Worm (Caenorhabditis elegans) whole organism, L1 larva: ENCODE measurements around the gene kgb-2.

Experiments
- C04F5.9 ChIP-seq: sonication (generic microtip); optimal IDR thresholded peaks from 2 replicates; lab custom pipeline; 2016; ENCODE audit warnings: missing genetic modification characterization, missing compliant biosample characterization
- C34B4.2 ChIP-seq: sonication (generic microtip); optimal IDR thresholded peaks from 2 replicates; lab custom pipeline; 2017; ENCODE audit warnings: mild to moderate bottlenecking, missing genetic modification characterization, missing compliant biosample characterization
- alr-1 ChIP-seq: fragments of 200-800 bp; sonication (Bioruptor generic); optimal IDR thresholded peaks from 2 replicates; lab custom pipeline; 2018; ENCODE audit warnings: borderline replicate concordance, mild to moderate bottlenecking, missing genetic modification characterization, missing compliant biosample characterization
- ama-1 ChIP-seq: fragments of 150-350 bp; optimal IDR thresholded peaks from 2 replicates; lab custom pipeline; 2014
- blmp-1 ChIP-seq: fragments of 150-350 bp; optimal IDR thresholded peaks from 2 replicates; lab custom pipeline; 2014; ENCODE audit warnings: missing biosample characterization, missing genetic modification characterization
- ceh-90 ChIP-seq: sonication (generic microtip); optimal IDR thresholded peaks from 2 replicates; lab custom pipeline; 2016; ENCODE audit warnings: missing genetic modification characterization, missing compliant biosample characterization
- ces-1 ChIP-seq: fragments of 150-350 bp; optimal IDR thresholded peaks from 2 replicates; lab custom pipeline; 2014; ENCODE audit warnings: missing biosample characterization, missing genetic modification reagents, missing genetic modification characterization
- dpl-1 ChIP-seq, 3 experiments: fragments of 150-350 bp in 2 of 3; sonication (generic microtip) in 1 of 3; optimal IDR thresholded peaks; 2 replicates each; lab custom pipeline; 2014 to 2017; ENCODE audit warnings: missing biosample characterization in 3 of 3, missing genetic modification characterization in 3 of 3, missing genetic modification reagents in 3 of 3
- dsc-1 ChIP-seq: sonication (generic microtip); optimal IDR thresholded peaks from 2 replicates; lab custom pipeline; 2016; ENCODE audit warnings: mild to moderate bottlenecking, missing genetic modification characterization, missing compliant biosample characterization
- efl-1 ChIP-seq, 4 experiments: fragments of 150-350 bp; optimal IDR thresholded peaks in 3 of 4; peaks in 1 of 4; 1 replicate in 1 of 4; 2 replicates in 3 of 4; lab custom pipeline; 2014; ENCODE audit warnings: missing biosample characterization in 2 of 4, missing genetic modification characterization in 2 of 4, missing genetic modification reagents in 2 of 4
- egl-13 ChIP-seq: sonication (generic microtip); optimal IDR thresholded peaks from 2 replicates; lab custom pipeline; 2016; ENCODE audit warnings: missing genotype, missing genetic modification reagents, missing genetic modification characterization, missing compliant biosample characterization
- ets-5 ChIP-seq: fragments of 200-800 bp; sonication (Bioruptor generic); IDR thresholded peaks from 2 replicates; pipeline ENCODE4 v1.3.6; 2022; ENCODE audit warnings: missing genetic modification characterization, missing compliant biosample characterization
- fkh-4 ChIP-seq: sonication (generic microtip); optimal IDR thresholded peaks from 2 replicates; lab custom pipeline; 2016; ENCODE audit warnings: missing compliant biosample characterization, missing genetic modification characterization, borderline replicate concordance
- fos-1 ChIP-seq: fragments of 150-350 bp; optimal IDR thresholded peaks from 2 replicates; lab custom pipeline; 2014; ENCODE audit warnings: missing biosample characterization, missing genetic modification characterization
- grh-1 ChIP-seq: fragments of 200-800 bp; sonication (Bioruptor generic); IDR thresholded peaks from 2 replicates; pipeline ENCODE4 v1.3.6; 2022; ENCODE audit warnings: missing genetic modification reagents, missing genetic modification characterization, missing compliant biosample characterization
- hlh-17 ChIP-seq: fragments of 200-800 bp; sonication (Bioruptor generic); optimal IDR thresholded peaks from 2 replicates; lab custom pipeline; 2018; ENCODE audit warnings: missing genetic modification characterization, mild to moderate bottlenecking, missing compliant biosample characterization, moderate library complexity, borderline replicate concordance
- irx-1 ChIP-seq: sonication (generic microtip); optimal IDR thresholded peaks from 2 replicates; lab custom pipeline; 2016; ENCODE audit warnings: missing genetic modification characterization, missing compliant biosample characterization
- isw-1 ChIP-seq: fragments of 200-800 bp; sonication (Bioruptor generic); IDR thresholded peaks from 2 replicates; pipeline ENCODE4 v1.3.6; 2022; ENCODE audit warnings: missing genetic modification characterization, missing compliant biosample characterization
- lin-13 ChIP-seq: fragments of 150-350 bp; optimal IDR thresholded peaks from 2 replicates; lab custom pipeline; 2014; ENCODE audit warnings: missing biosample characterization, missing genetic modification reagents, missing genetic modification characterization
- lin-14 ChIP-seq: fragments of 200-800 bp; sonication (Bioruptor generic); optimal IDR thresholded peaks from 2 replicates; lab custom pipeline; 2018; ENCODE audit warnings: mild to moderate bottlenecking, missing genetic modification characterization, moderate library complexity, missing compliant biosample characterization
- lin-15B ChIP-seq: fragments of 150-350 bp; sonication (generic microtip); optimal IDR thresholded peaks from 3 replicates; lab custom pipeline; 2014; ENCODE audit warnings: missing biosample characterization, missing genetic modification characterization
- lin-35 ChIP-seq, 2 experiments: fragments of 150-350 bp; optimal IDR thresholded peaks; 2 replicates each; lab custom pipeline; 2014; ENCODE audit warnings: missing biosample characterization in 2 of 2, missing genetic modification characterization in 2 of 2, missing genetic modification reagents in 2 of 2
- lin-39 ChIP-seq: fragments of 150-350 bp; optimal IDR thresholded peaks from 2 replicates; lab custom pipeline; 2014; ENCODE audit warnings: missing biosample characterization, missing genetic modification reagents, missing genetic modification characterization
- lir-3 ChIP-seq: sonication (generic microtip); optimal IDR thresholded peaks from 2 replicates; lab custom pipeline; 2016; ENCODE audit warnings: mild to moderate bottlenecking, missing genetic modification characterization, moderate library complexity, missing compliant biosample characterization; ENCODE audit not compliant: poor library complexity
- mef-2 ChIP-seq: fragments of 150-350 bp; optimal IDR thresholded peaks from 2 replicates; lab custom pipeline; 2014; ENCODE audit warnings: missing biosample characterization, missing genetic modification characterization
- nhr-12 ChIP-seq: sonication (generic microtip); optimal IDR thresholded peaks from 2 replicates; lab custom pipeline; 2017; ENCODE audit warnings: missing biosample characterization, missing genetic modification characterization
- nhr-19 ChIP-seq: fragments of 200-800 bp; sonication (Bioruptor generic); conservative IDR thresholded peaks from 2 replicates; pipeline ENCODE4 v1.3.6; 2022; ENCODE audit warnings: missing genetic modification characterization, missing compliant biosample characterization
- nhr-237 ChIP-seq: fragments of 150-350 bp; optimal IDR thresholded peaks from 2 replicates; lab custom pipeline; 2014; ENCODE audit warnings: missing biosample characterization, missing genetic modification characterization
- nhr-28 ChIP-seq: fragments of 150-350 bp; optimal IDR thresholded peaks from 2 replicates; lab custom pipeline; 2014; ENCODE audit warnings: missing biosample characterization, missing genetic modification characterization
- nhr-47 ChIP-seq: sonication (generic microtip); optimal IDR thresholded peaks from 2 replicates; lab custom pipeline; 2016; ENCODE audit warnings: mild to moderate bottlenecking, missing genetic modification characterization, moderate library complexity, missing compliant biosample characterization
- nhr-71 ChIP-seq: sonication (generic microtip); optimal IDR thresholded peaks from 2 replicates; lab custom pipeline; 2016; ENCODE audit warnings: mild to moderate bottlenecking, missing genetic modification characterization, moderate library complexity, missing compliant biosample characterization
- nhr-76 ChIP-seq: sonication (generic microtip); optimal IDR thresholded peaks from 2 replicates; lab custom pipeline; 2017; ENCODE audit warnings: missing biosample characterization, missing genetic modification characterization
- nhr-77 ChIP-seq: fragments of 150-350 bp; optimal IDR thresholded peaks from 2 replicates; lab custom pipeline; 2014; ENCODE audit warnings: missing biosample characterization, missing genetic modification characterization
- nhr-90 ChIP-seq: sonication (generic microtip); optimal IDR thresholded peaks from 2 replicates; lab custom pipeline; 2016; ENCODE audit warnings: mild to moderate bottlenecking, missing genetic modification characterization, missing compliant biosample characterization; ENCODE audit not compliant: poor library complexity
- pag-3 ChIP-seq: sonication (generic microtip); optimal IDR thresholded peaks from 2 replicates; lab custom pipeline; 2017; ENCODE audit warnings: missing genetic modification characterization, mild to moderate bottlenecking, missing compliant biosample characterization, antibody characterized with exemption, borderline replicate concordance; ENCODE audit not compliant: insufficient read depth
- pax-3 ChIP-seq: fragments of 200-800 bp; sonication (Bioruptor generic); optimal IDR thresholded peaks from 2 replicates; lab custom pipeline; 2018; ENCODE audit warnings: mild to moderate bottlenecking, missing genetic modification characterization, moderate library complexity, missing compliant biosample characterization
- pqm-1 ChIP-seq: sonication (generic microtip); optimal IDR thresholded peaks from 3 replicates; lab custom pipeline; 2017; ENCODE audit warnings: missing biosample characterization, missing genetic modification characterization
- rnt-1 ChIP-seq: sonication (generic microtip); optimal IDR thresholded peaks from 2 replicates; lab custom pipeline; 2016; ENCODE audit warnings: mild to moderate bottlenecking, missing genetic modification characterization, moderate library complexity, missing compliant biosample characterization
- snpc-4 ChIP-seq: fragments of 150-350 bp; optimal IDR thresholded peaks from 2 replicates; lab custom pipeline; 2014; ENCODE audit warnings: missing biosample characterization, missing genetic modification characterization
- sup-37 ChIP-seq: fragments of 200-800 bp; sonication (Bioruptor generic); optimal IDR thresholded peaks from 2 replicates; lab custom pipeline; 2018; ENCODE audit warnings: mild to moderate bottlenecking, missing genetic modification characterization, missing compliant biosample characterization
- swsn-7 ChIP-seq: sonication (generic microtip); optimal IDR thresholded peaks from 2 replicates; lab custom pipeline; 2016; ENCODE audit warnings: missing genetic modification characterization, missing compliant biosample characterization
- tbx-2 ChIP-seq: sonication (generic microtip); optimal IDR thresholded peaks from 2 replicates; lab custom pipeline; 2016; ENCODE audit warnings: missing genetic modification characterization, missing compliant biosample characterization
- unc-130 ChIP-seq: fragments of 150-350 bp; optimal IDR thresholded peaks from 2 replicates; lab custom pipeline; 2017; ENCODE audit warnings: missing biosample characterization, missing genetic modification characterization, inconsistent platforms
- unc-62 ChIP-seq: fragments of 150-350 bp; optimal IDR thresholded peaks from 2 replicates; lab custom pipeline; 2014; ENCODE audit warnings: missing biosample characterization, missing genetic modification reagents, missing genetic modification characterization
- unc-98 ChIP-seq: fragments of 200-800 bp; sonication (Bioruptor generic); IDR thresholded peaks from 2 replicates; pipeline ENCODE4 v1.3.6; 2022; ENCODE audit warnings: missing genetic modification characterization, missing compliant biosample characterization
- vab-15 ChIP-seq: sonication (generic microtip); optimal IDR thresholded peaks from 2 replicates; lab custom pipeline; 2017; ENCODE audit warnings: missing genotype, mild to moderate bottlenecking, missing genetic modification characterization, missing compliant biosample characterization
- xbp-1 ChIP-seq: sonication (generic microtip); optimal IDR thresholded peaks from 2 replicates; lab custom pipeline; 2016; ENCODE audit warnings: missing genetic modification characterization, missing compliant biosample characterization
- zag-1 ChIP-seq: fragments of 150-350 bp; optimal IDR thresholded peaks from 2 replicates; lab custom pipeline; 2014; ENCODE audit warnings: missing biosample characterization, missing genetic modification characterization
- ztf-11 ChIP-seq, 2 experiments: sonication (generic microtip); optimal IDR thresholded peaks; 2 replicates each; lab custom pipeline; 2016 to 2017; ENCODE audit warnings: missing genetic modification characterization in 2 of 2, missing biosample characterization in 1 of 2, missing compliant biosample characterization in 1 of 2

kgb-2 gene

ce11 chrIV:3636528-3637129, 30.0 kb downstream of the kgb-2 start, which contains the start of gene madf-9 (continued):
- no peak for TF ChIP-seq hlh-17
- TF ChIP-seq nhr-71: peak; percentile 87
- TF ChIP-seq ces-1 (GFP tag; lab: Kevin White, UChicago): no peak
- peak; percentile 84 for TF ChIP-seq lin-14 (GFP tag; lab: Kevin White, UChicago)
- peak; percentile 73 for TF ChIP-seq swsn-7 (tag; lab: Kevin White, UChicago)
- TF ChIP-seq nhr-47: peak; percentile 79
- TF ChIP-seq nhr-19 (GFP tag; lab: Robert Waterston, UW): peak; percentile 66
- no peak for TF ChIP-seq unc-130 (tag; lab: Kevin White, UChicago)
- TF ChIP-seq lin-35 (GFP tag; optimal IDR thresholded peaks at IDR 0.05; lab: Kevin White, UChicago): peak; percentile 7 to 45
- TF ChIP-seq blmp-1 (tag; lab: Kevin White, UChicago): no peak
- TF ChIP-seq egl-13 (tag; lab: Kevin White, UChicago): peak; percentile 62
- peak in 2 of 3 experiments; percentile 1 to 9 for TF ChIP-seq dpl-1 (GFP tag; optimal IDR thresholded peaks at IDR 0.05; lab: Kevin White, UChicago)
- no peak for TF ChIP-seq nhr-77
- TF ChIP-seq pqm-1: no peak
- TF ChIP-seq unc-62 (GFP tag; lab: Kevin White, UChicago): no peak
- no peak for TF ChIP-seq nhr-28 (tag; lab: Kevin White, UChicago)
- TF ChIP-seq xbp-1: peak; percentile 46
- no peak for TF ChIP-seq lin-39
- TF ChIP-seq ama-1 (lab: Kevin White, UChicago): no peak
- TF ChIP-seq C04F5.9: no peak
- TF ChIP-seq lir-3: no peak
- peak; percentile 13 for TF ChIP-seq sup-37
- TF ChIP-seq pax-3: no peak
- TF ChIP-seq C34B4.2 (tag; lab: Kevin White, UChicago): no peak
- TF ChIP-seq mef-2: no peak
- TF ChIP-seq efl-1 (optimal IDR thresholded peaks at IDR 0.05; lab: Kevin White, UChicago): peak; percentile 55 to 74
- TF ChIP-seq efl-1 (GFP tag; optimal IDR thresholded peaks at IDR 0.05 in 1 of 2; lab: Kevin White, UChicago): peak; percentile 21 to 44
- TF ChIP-seq tbx-2 (tag; lab: Kevin White, UChicago): peak; percentile 77
- no peak for TF ChIP-seq pag-3 (tag; lab: Kevin White, UChicago)
- peak in 1 of 2 experiments; percentile 18 for TF ChIP-seq ztf-11 (tag; optimal IDR thresholded peaks at IDR 0.05; lab: Kevin White, UChicago)
- TF ChIP-seq nhr-90 (tag; lab: Kevin White, UChicago): peak; percentile 68
- TF ChIP-seq grh-1 (GFP tag; lab: Robert Waterston, UW): 0 out of 2 replicates have a peak, but pooled peaks have one; percentile 10
- no peak for TF ChIP-seq lin-13
- no peak for TF ChIP-seq alr-1 (tag; lab: Kevin White, UChicago)
- TF ChIP-seq isw-1 (GFP tag; lab: Robert Waterston, UW): peak; percentile 26; the same call in 1 of the 2 replicates
- no peak for TF ChIP-seq zag-1 (tag; lab: Kevin White, UChicago)
- no peak for TF ChIP-seq fos-1
- peak; percentile 45 for TF ChIP-seq dsc-1
- no peak for TF ChIP-seq ets-5 (GFP tag; lab: Robert Waterston, UW)
- TF ChIP-seq nhr-12 (tag; lab: Kevin White, UChicago): no peak
- TF ChIP-seq snpc-4 (tag; lab: Kevin White, UChicago): no peak
- no peak for TF ChIP-seq lin-15B
- no peak for TF ChIP-seq unc-98 (GFP tag; lab: Robert Waterston, UW)
- TF ChIP-seq vab-15: no peak
- peak; percentile 56 for TF ChIP-seq rnt-1 (tag; lab: Kevin White, UChicago)
- no peak for TF ChIP-seq nhr-76 (tag; lab: Kevin White, UChicago)
- no peak for TF ChIP-seq ceh-90
- no peak for TF ChIP-seq fkh-4 (tag; lab: Kevin White, UChicago)
- TF ChIP-seq irx-1 (tag; lab: Kevin White, UChicago): peak; percentile 9
- no peak for TF ChIP-seq nhr-237 (tag; lab: Kevin White, UChicago)
